Fruit fly (Drosophila melanogaster): ENCODE measurements around the gene CG11899.
A peak's percentile ranks its signal among the peaks of the same experiment; 100 is the strongest.

Gene CG11899

dm6 chr3R:29207996-29208395 lies 7.7 kb downstream of the CG11899 start (continued):
- TF ChIP-seq mld (GFP tag; IDR thresholded peaks at IDR 0.05; ENCODE audit: partially characterized antibody) (no peak), vvl (GFP tag; IDR thresholded peaks at IDR 0.05) (peak; percentile 82), CG9797 (GFP tag; optimal IDR thresholded peaks at IDR 0.05) (no peak), amos (GFP tag; IDR thresholded peaks at IDR 0.05; ENCODE audit: partially characterized antibody) (no peak), CG6175 (GFP tag; IDR thresholded peaks at IDR 0.05) (no peak; the same call in 2 of the 3 replicates), Hr78 (GFP tag; optimal IDR thresholded peaks at IDR 0.05) (peak in 1 of 2 experiments; percentile 36), ase (GFP tag; IDR thresholded peaks at IDR 0.05) (0 out of 3 replicates have a peak, but pooled peaks have one; percentile 18), Mrtf (GFP tag; IDR thresholded peaks at IDR 0.05) (peak; percentile 65; the same call in 2 of the 3 replicates), tup (GFP tag; optimal IDR thresholded peaks at IDR 0.05) (no peak), Drgx (GFP tag; IDR thresholded peaks at IDR 0.05) (peak; percentile 92), CG3407 (GFP tag; optimal IDR thresholded peaks at IDR 0.05) (peak; percentile 60), CG11504 (tag; optimal IDR thresholded peaks at IDR 0.05) (peak; percentile 88), pan (optimal IDR thresholded peaks at IDR 0.05) (no peak), pan (GFP tag; optimal IDR thresholded peaks at IDR 0.05 in 1 of 2, IDR thresholded peaks at IDR 0.05 in 1 of 2) (peak in 1 of 2 experiments; percentile 77), fd64A (GFP tag; optimal IDR thresholded peaks at IDR 0.05) (peak; percentile 30), bbx (GFP tag; IDR thresholded peaks at IDR 0.05; ENCODE audit: partially characterized antibody) (no peak), usp (GFP tag; optimal IDR thresholded peaks at IDR 0.05) (no peak), Hr51 (GFP tag; optimal IDR thresholded peaks at IDR 0.05) (peak in 1 of 2 experiments; percentile 84), Xbp1 (GFP tag; optimal IDR thresholded peaks at IDR 0.05) (peak; percentile 70), Hand (GFP tag; optimal IDR thresholded peaks at IDR 0.05) (no peak), NFAT (GFP tag; IDR thresholded peaks at IDR 0.05) (no peak), Hsf (GFP tag; optimal IDR thresholded peaks at IDR 0.05) (peak; percentile 43), Six4 (GFP tag; optimal IDR thresholded peaks at IDR 0.05) (peak; percentile 35), D (optimal IDR thresholded peaks at IDR 0.05) (no peak), D (GFP tag; optimal IDR thresholded peaks at IDR 0.05) (peak; percentile 73), Eip74EF (GFP tag; optimal IDR thresholded peaks at IDR 0.05) (peak in 1 of 2 experiments; percentile 71), CG8944 (GFP tag; optimal IDR thresholded peaks at IDR 0.05) (no peak), Oli (tag; optimal IDR thresholded peaks at IDR 0.05) (peak; percentile 86), CG9932 (GFP tag; IDR thresholded peaks at IDR 0.05) (no peak), Fer3 (tag; optimal IDR thresholded peaks at IDR 0.05) (peak; percentile 56), HmgZ (tag; optimal IDR thresholded peaks at IDR 0.05) (no peak), ERR (GFP tag; optimal IDR thresholded peaks at IDR 0.05) (no peak), chn (GFP tag; optimal IDR thresholded peaks at IDR 0.05) (peak; percentile 20), CG34422 (GFP tag; IDR thresholded peaks at IDR 0.05) (peak; percentile 56; the same call in 1 of the 3 replicates), GATAe (GFP tag; conservative IDR thresholded peaks at IDR 0.05) (no peak), Doc2 (GFP tag; IDR thresholded peaks at IDR 0.05) (no peak), CG17361 (GFP tag; IDR thresholded peaks at IDR 0.05) (peak; percentile 62; the same call in 2 of the 3 replicates), CG31224 (GFP tag; IDR thresholded peaks at IDR 0.05) (no peak), row (GFP tag; IDR thresholded peaks at IDR 0.05) (peak; percentile 69), dan (GFP tag; IDR thresholded peaks at IDR 0.05) (no peak), chinmo (GFP tag; IDR thresholded peaks at IDR 0.05; ENCODE audit: partially characterized antibody) (no peak), Mad (GFP tag; optimal IDR thresholded peaks at IDR 0.05) (peak; percentile 27), luna (GFP tag; optimal IDR thresholded peaks at IDR 0.05) (no peak), tx (GFP tag; optimal IDR thresholded peaks at IDR 0.05) (no peak), CG6854 (GFP tag; optimal IDR thresholded peaks at IDR 0.05) (no peak), CG6654 (GFP tag; optimal IDR thresholded peaks at IDR 0.05) (no peak), CG34376 (GFP tag; optimal IDR thresholded peaks at IDR 0.05) (no peak), Atf3 (GFP tag; optimal IDR thresholded peaks at IDR 0.05) (peak; percentile 33), p53 (GFP tag; optimal IDR thresholded peaks at IDR 0.05) (no peak), CG17568 (GFP tag; optimal IDR thresholded peaks at IDR 0.05) (peak; percentile 53), Lhr (GFP tag; optimal IDR thresholded peaks at IDR 0.05) (peak; percentile 17)

Measured in whole organism, embryonic.